Fruit fly (Drosophila melanogaster) whole organism, embryonic: Measurements from ENCODE around the gene CG15330.

ENCODE experiments used
- Adf1 ChIP-seq: fragments of 200-800 bp; sonication (Bioruptor generic); IDR thresholded peaks from 2 replicates; pipeline ENCODE4 v1.3.6; 2022; ENCODE audit warnings: missing biosample characterization, missing genetic modification characterization
- Atf6 ChIP-seq: fragments of 200-800 bp; sonication (Bioruptor generic); IDR thresholded peaks from 2 replicates; pipeline ENCODE4 v1.3.6; 2022; ENCODE audit warnings: missing biosample characterization, missing genetic modification characterization
- Bdp1 ChIP-seq: fragments of 200-800 bp; sonication (Bioruptor generic); optimal IDR thresholded peaks from 3 replicates; lab custom pipeline; 2016; ENCODE audit warnings: missing biosample characterization, missing genetic modification characterization
- CG10366 ChIP-seq: fragments of 200-800 bp; sonication (Bioruptor generic); IDR thresholded peaks from 2 replicates; pipeline ENCODE4 v1.3.6; 2022; ENCODE audit warnings: missing biosample characterization, missing genetic modification characterization
- CG10431 ChIP-seq: fragments of 200-800 bp; sonication (Bioruptor generic); optimal IDR thresholded peaks from 3 replicates; lab custom pipeline; 2018; ENCODE audit warnings: missing biosample characterization, mild to moderate bottlenecking, missing genetic modification characterization
- CG12659 ChIP-seq: fragments of 200-800 bp; sonication (Bioruptor generic); optimal IDR thresholded peaks from 3 replicates; lab custom pipeline; 2017; ENCODE audit warnings: mild to moderate bottlenecking, missing biosample characterization, missing genetic modification reagents, missing genetic modification characterization
- CG14014 ChIP-seq: fragments of 200-800 bp; sonication (Bioruptor generic); IDR thresholded peaks from 2 replicates; pipeline ENCODE4 v1.3.6; 2022; ENCODE audit warnings: missing biosample characterization, missing genetic modification characterization
- CG15269 ChIP-seq: fragments of 200-800 bp; sonication (Bioruptor generic); optimal IDR thresholded peaks from 2 replicates; lab custom pipeline; 2018; ENCODE audit warnings: missing biosample characterization, mild to moderate bottlenecking, missing genetic modification characterization, moderate library complexity
- CG15696 ChIP-seq: fragments of 200-800 bp; sonication (Bioruptor generic); optimal IDR thresholded peaks from 2 replicates; lab custom pipeline; 2019; ENCODE audit warnings: missing biosample characterization, mild to moderate bottlenecking, missing genetic modification characterization, moderate library complexity
- CG16813 ChIP-seq: fragments of 200-800 bp; sonication (Bioruptor generic); IDR thresholded peaks from 3 replicates; pipeline ENCODE4 v1.3.6; 2022; ENCODE audit warnings: missing biosample characterization, missing genetic modification characterization; ENCODE audit not compliant: partially characterized antibody
- CG17612 ChIP-seq: fragments of 200-800 bp; sonication (Bioruptor generic); IDR thresholded peaks from 2 replicates; pipeline ENCODE4 v1.3.6; 2022; ENCODE audit warnings: missing biosample characterization, missing genetic modification characterization
- CG18262 ChIP-seq: fragments of 200-800 bp; optimal IDR thresholded peaks from 3 replicates; lab custom pipeline; 2019; ENCODE audit warnings: missing biosample characterization, mild to moderate bottlenecking, missing genetic modification characterization, moderate library complexity
- CG2116 ChIP-seq: fragments of 200-800 bp; sonication (Bioruptor generic); optimal IDR thresholded peaks from 3 replicates; lab custom pipeline; 2018; ENCODE audit warnings: missing biosample characterization, mild to moderate bottlenecking, missing genetic modification characterization
- CG2678 ChIP-seq: fragments of 200-800 bp; sonication (Bioruptor generic); optimal IDR thresholded peaks from 3 replicates; lab custom pipeline; 2019; ENCODE audit warnings: missing biosample characterization, mild to moderate bottlenecking, missing genetic modification characterization, moderate library complexity
- CG2875 ChIP-seq: fragments of 200-800 bp; sonication (Bioruptor generic); optimal IDR thresholded peaks from 2 replicates; lab custom pipeline; 2017; ENCODE audit warnings: missing biosample characterization, mild to moderate bottlenecking, missing genetic modification characterization, missing genetic modification reagents
- CG3995 ChIP-seq: fragments of 200-800 bp; sonication (Bioruptor generic); optimal IDR thresholded peaks from 3 replicates; lab custom pipeline; 2016; ENCODE audit warnings: missing biosample characterization, missing genetic modification characterization
- CG8290 ChIP-seq, 3 experiments: fragments of 200-800 bp; sonication (Bioruptor generic); optimal IDR thresholded peaks; 2 replicates each; lab custom pipeline; 2016 to 2019; ENCODE audit warnings: missing biosample characterization in 3 of 3, missing genetic modification characterization in 3 of 3, mild to moderate bottlenecking in 2 of 3, moderate library complexity in 1 of 3
- CG8924 ChIP-seq: fragments of 200-800 bp; optimal IDR thresholded peaks from 3 replicates; lab custom pipeline; 2019; ENCODE audit warnings: missing biosample characterization, mild to moderate bottlenecking, missing genetic modification characterization, moderate library complexity
- CG8944 ChIP-seq: fragments of 200-800 bp; sonication (Bioruptor generic); optimal IDR thresholded peaks from 3 replicates; lab custom pipeline; 2016; ENCODE audit warnings: missing biosample characterization, missing genetic modification characterization
- CG9932 ChIP-seq: fragments of 200-800 bp; sonication (Bioruptor generic); IDR thresholded peaks from 2 replicates; pipeline ENCODE4 v1.3.6; 2022; ENCODE audit warnings: missing biosample characterization, missing genetic modification characterization
- CrebB ChIP-seq: fragments of 200-800 bp; sonication (Bioruptor generic); optimal IDR thresholded peaks from 3 replicates; lab custom pipeline; 2018; ENCODE audit warnings: missing biosample characterization, mild to moderate bottlenecking, missing genetic modification characterization
- Dad ChIP-seq: fragments of 200-800 bp; sonication (Bioruptor generic); optimal IDR thresholded peaks from 3 replicates; lab custom pipeline; 2016; ENCODE audit warnings: missing biosample characterization, missing genetic modification characterization
- Ets65A ChIP-seq: fragments of 200-800 bp; sonication (Bioruptor generic); peaks from one replicate; lab custom pipeline; 2016; ENCODE audit warnings: missing biosample characterization, missing genetic modification characterization
- MBD-R2 ChIP-seq: fragments of 200-800 bp; sonication (Bioruptor generic); IDR thresholded peaks from 2 replicates; pipeline ENCODE4 v1.3.6; 2022; ENCODE audit warnings: missing biosample characterization, missing genetic modification characterization
- MESR4 ChIP-seq: fragments of 200-800 bp; sonication (Bioruptor generic); optimal IDR thresholded peaks from 2 replicates; lab custom pipeline; 2018; ENCODE audit warnings: missing biosample characterization, mild to moderate bottlenecking, missing genetic modification characterization, moderate library complexity
- Med ChIP-seq: fragments of 200-800 bp; sonication (Bioruptor generic); peaks from one replicate; lab custom pipeline; 2016; ENCODE audit warnings: missing biosample characterization, missing genetic modification characterization, mild to moderate bottlenecking, inconsistent platforms, moderate library complexity
- Opbp ChIP-seq: fragments of 200-800 bp; sonication (Bioruptor generic); IDR thresholded peaks from 3 replicates; pipeline ENCODE4 v1.3.6; 2022; ENCODE audit warnings: missing biosample characterization, missing genetic modification characterization; ENCODE audit not compliant: partially characterized antibody
- Sin3A ChIP-seq: fragments of >200 bp; optimal IDR thresholded peaks from 2 replicates; lab custom pipeline; 2018
- Xbp1 ChIP-seq: fragments of 200-800 bp; sonication (Bioruptor generic); optimal IDR thresholded peaks from 3 replicates; lab custom pipeline; 2016; ENCODE audit warnings: missing biosample characterization, mild to moderate bottlenecking, missing genetic modification characterization
- Xrp1 ChIP-seq: fragments of 200-800 bp; sonication (Bioruptor generic); IDR thresholded peaks from 2 replicates; pipeline ENCODE4 v1.3.6; 2022; ENCODE audit warnings: missing biosample characterization, missing genetic modification characterization
- ara ChIP-seq: fragments of 200-800 bp; sonication (Bioruptor generic); IDR thresholded peaks from 2 replicates; pipeline ENCODE4 v1.3.6; 2022; ENCODE audit warnings: missing biosample characterization, missing genetic modification characterization
- bigmax ChIP-seq: fragments of 200-800 bp; sonication (Bioruptor generic); optimal IDR thresholded peaks from 2 replicates; lab custom pipeline; 2018; ENCODE audit warnings: missing biosample characterization, mild to moderate bottlenecking, missing genetic modification characterization
- bsh ChIP-seq, 2 experiments: fragments of 200-800 bp; sonication (Bioruptor generic); optimal IDR thresholded peaks; 2 replicates each; lab custom pipeline; 2017 to 2018; ENCODE audit warnings: mild to moderate bottlenecking in 2 of 2, missing biosample characterization in 2 of 2, missing genetic modification characterization in 2 of 2, moderate library complexity in 1 of 2
- crc ChIP-seq: fragments of 200-800 bp; sonication (Bioruptor generic); optimal IDR thresholded peaks from 2 replicates; lab custom pipeline; 2016; ENCODE audit warnings: missing biosample characterization, missing genetic modification characterization
- crol ChIP-seq: fragments of 200-800 bp; sonication (Bioruptor generic); IDR thresholded peaks from 2 replicates; pipeline ENCODE4 v1.3.6; 2022; ENCODE audit warnings: missing biosample characterization, missing genetic modification characterization
- gcm ChIP-seq: fragments of 200-800 bp; sonication (Bioruptor generic); optimal IDR thresholded peaks from 2 replicates; lab custom pipeline; 2019; ENCODE audit warnings: missing biosample characterization, mild to moderate bottlenecking, missing genetic modification characterization, moderate library complexity
- gsb ChIP-seq: fragments of 200-800 bp; sonication (Bioruptor generic); IDR thresholded peaks from 2 replicates; pipeline ENCODE4 v1.3.6; 2022; ENCODE audit warnings: missing biosample characterization, missing genetic modification characterization
- gsb-n ChIP-seq: fragments of 200-800 bp; sonication (Bioruptor generic); optimal IDR thresholded peaks from 3 replicates; lab custom pipeline; 2018; ENCODE audit warnings: missing biosample characterization, mild to moderate bottlenecking, missing genetic modification characterization
- inv ChIP-seq: fragments of 200-800 bp; sonication (Bioruptor generic); IDR thresholded peaks from 2 replicates; pipeline ENCODE4 v1.3.6; 2022; ENCODE audit warnings: missing biosample characterization, missing genetic modification characterization; ENCODE audit not compliant: partially characterized antibody
- jumu ChIP-seq: fragments of 200-800 bp; sonication (Bioruptor generic); optimal IDR thresholded peaks from 3 replicates; lab custom pipeline; 2016; ENCODE audit warnings: missing biosample characterization, missing genetic modification characterization
- nerfin-2 ChIP-seq: fragments of 200-800 bp; sonication (Bioruptor generic); IDR thresholded peaks from 2 replicates; pipeline ENCODE4 v1.3.6; 2022; ENCODE audit warnings: missing biosample characterization, missing genetic modification characterization; ENCODE audit not compliant: partially characterized antibody
- phol ChIP-seq: fragments of 200-800 bp; sonication (Bioruptor generic); optimal IDR thresholded peaks from 3 replicates; lab custom pipeline; 2018; ENCODE audit warnings: missing biosample characterization, mild to moderate bottlenecking, missing genetic modification characterization, moderate library complexity
- prd ChIP-seq, 3 experiments: fragments of >200 bp in 2 of 3; fragments of 200-800 bp in 1 of 3; sonication (Bioruptor generic) in 1 of 3; optimal IDR thresholded peaks in 2 of 3; IDR thresholded peaks in 1 of 3; 2 replicates in 2 of 3; 3 replicates in 1 of 3; pipeline versions ENCODE4 v1.3.6 to Lab custom; 2017 to 2022; ENCODE audit warnings: missing biosample characterization in 1 of 3, missing genetic modification characterization in 1 of 3
- psq ChIP-seq: fragments of 200-800 bp; sonication (Bioruptor generic); optimal IDR thresholded peaks from 2 replicates; lab custom pipeline; 2017; ENCODE audit warnings: missing biosample characterization, missing genetic modification characterization
- pzg ChIP-seq: fragments of 200-800 bp; sonication (Bioruptor generic); optimal IDR thresholded peaks from 3 replicates; lab custom pipeline; 2018; ENCODE audit warnings: missing biosample characterization, mild to moderate bottlenecking, missing genetic modification characterization, moderate library complexity
- row ChIP-seq: fragments of 200-800 bp; sonication (Bioruptor generic); IDR thresholded peaks from 3 replicates; pipeline ENCODE4 v1.3.6; 2022; ENCODE audit warnings: missing biosample characterization, missing genetic modification characterization
- twi ChIP-seq: fragments of 200-800 bp; optimal IDR thresholded peaks from 2 replicates; lab custom pipeline; 2019; ENCODE audit warnings: missing biosample characterization, mild to moderate bottlenecking, missing genetic modification characterization, moderate library complexity
- vvl ChIP-seq: fragments of 200-800 bp; sonication (Bioruptor generic); IDR thresholded peaks from 2 replicates; pipeline ENCODE4 v1.3.6; 2022; ENCODE audit warnings: missing biosample characterization, missing genetic modification characterization
- zfh1 ChIP-seq: fragments of 200-800 bp; sonication (Bioruptor generic); IDR thresholded peaks from 3 replicates; pipeline ENCODE4 v1.3.6; 2022; ENCODE audit warnings: missing biosample characterization, missing genetic modification characterization

Gene CG15330

dm6 chrX:7946858-7947313 lies 9.0 kb upstream of the CG15330 start, which contains the start of gene orion:
Gene orion (minus strand): TSS chrX:7946908.
- TF ChIP-seq crol, result peak; percentile 95
- peak in 1 of 2 experiments; percentile 68 for TF ChIP-seq bsh (GFP tag; optimal IDR thresholded peaks at IDR 0.05; lab: Kevin White, UChicago)
- peak; percentile 49; the same call in 1 of the 2 replicates for TF ChIP-seq Adf1 (GFP tag; lab: Robert Waterston, UW)
- TF ChIP-seq CG10431 (GFP tag; lab: Kevin White, UChicago), result peak; percentile 0
- peak; percentile 47 for TF ChIP-seq CG8290 (GFP tag; optimal IDR thresholded peaks at IDR 0.05; lab: Kevin White, UChicago)
- no peak for TF ChIP-seq CG8290 (tag; optimal IDR thresholded peaks at IDR 0.05; lab: Kevin White, UChicago)
- TF ChIP-seq MESR4, result peak; percentile 22
- peak; percentile 59 for TF ChIP-seq nerfin-2 (GFP tag; lab: Robert Waterston, UW)
- TF ChIP-seq CG10366 (GFP tag; lab: Robert Waterston, UW), result peak; percentile 92
- TF ChIP-seq phol (tag; lab: Kevin White, UChicago), result no peak
- no peak for TF ChIP-seq CG15269 (tag; lab: Kevin White, UChicago)
- TF ChIP-seq ara (GFP tag; lab: Robert Waterston, UW), result 0 out of 2 replicates have a peak, but pooled peaks have one; percentile 25
- no peak for TF ChIP-seq Sin3A (lab: Kevin White, UChicago)
- TF ChIP-seq vvl (GFP tag; lab: Robert Waterston, UW), result peak; percentile 62
- TF ChIP-seq jumu (GFP tag; lab: Kevin White, UChicago), result no peak
- TF ChIP-seq psq (GFP tag; lab: Kevin White, UChicago), result peak; percentile 17
- peak; percentile 46 for TF ChIP-seq gcm (GFP tag; lab: Kevin White, UChicago)
- TF ChIP-seq row (GFP tag; lab: Robert Waterston, UW), result peak; percentile 61
- TF ChIP-seq gsb, result peak; percentile 32; the same call in 1 of the 2 replicates
- peak; percentile 8 for TF ChIP-seq Xbp1 (GFP tag; lab: Kevin White, UChicago)
- TF ChIP-seq Bdp1 (GFP tag; lab: Kevin White, UChicago), result no peak
- no peak for TF ChIP-seq Ets65A
- TF ChIP-seq CrebB, result peak; percentile 5
- no peak for TF ChIP-seq CG8944 (GFP tag; lab: Kevin White, UChicago)
- TF ChIP-seq CG2116 (GFP tag; lab: Kevin White, UChicago), result peak; percentile 42
- peak; percentile 45; the same call in 1 of the 2 replicates for TF ChIP-seq Xrp1 (GFP tag; lab: Robert Waterston, UW)
- TF ChIP-seq inv (GFP tag; lab: Robert Waterston, UW), result peak; percentile 54
- no peak for TF ChIP-seq Dad (GFP tag; lab: Kevin White, UChicago)
- peak; percentile 9 for TF ChIP-seq CG2875 (GFP tag; lab: Kevin White, UChicago)
- peak; percentile 87 for TF ChIP-seq Med (GFP tag; lab: Kevin White, UChicago)
- TF ChIP-seq CG3995, result peak; percentile 49
- no peak for TF ChIP-seq gsb-n (tag; lab: Kevin White, UChicago)
- peak; percentile 19 for TF ChIP-seq CG18262 (tag; lab: Kevin White, UChicago)
- TF ChIP-seq twi, result no peak
- TF ChIP-seq prd (optimal IDR thresholded peaks at IDR 0.05; lab: Kevin White, UChicago), result no peak
- peak; percentile 20; the same call in 1 of the 3 replicates for TF ChIP-seq prd (GFP tag; IDR thresholded peaks at IDR 0.05; lab: Robert Waterston, UW)
- no peak for TF ChIP-seq CG2678
- TF ChIP-seq pzg (GFP tag; lab: Kevin White, UChicago), result peak; percentile 32
- TF ChIP-seq CG9932 (GFP tag; lab: Robert Waterston, UW), result peak; percentile 58
- TF ChIP-seq CG12659, result peak; percentile 24
- TF ChIP-seq CG16813 (GFP tag; lab: Robert Waterston, UW), result peak; percentile 69
- peak; percentile 32; the same call in 1 of the 2 replicates for TF ChIP-seq Atf6 (GFP tag; lab: Robert Waterston, UW)
- TF ChIP-seq Opbp (GFP tag; lab: Robert Waterston, UW), result peak; percentile 84; the same call in 2 of the 3 replicates
- peak; percentile 40; the same call in 1 of the 2 replicates for TF ChIP-seq MBD-R2
- no peak for TF ChIP-seq crc (GFP tag; lab: Kevin White, UChicago)
- TF ChIP-seq zfh1 (GFP tag; lab: Robert Waterston, UW), result 0 out of 3 replicates have a peak, but pooled peaks have one; percentile 25
- TF ChIP-seq CG15696 (tag; lab: Kevin White, UChicago), result peak; percentile 48
- TF ChIP-seq CG8924 (tag; lab: Kevin White, UChicago), result peak; percentile 41
- TF ChIP-seq bigmax (GFP tag; lab: Kevin White, UChicago), result no peak
- peak; percentile 22; the same call in 1 of the 2 replicates for TF ChIP-seq CG14014
- no peak for TF ChIP-seq CG17612
